Worm (Caenorhabditis elegans) whole organism, L1 larva: Measurements from ENCODE around the gene pqn-70.

ENCODE experiments used
- ama-1 ChIP-seq: fragments of 150-350 bp; optimal IDR thresholded peaks from 2 replicates; lab custom pipeline; 2014
- mdl-1 ChIP-seq, 2 experiments: fragments of 150-350 bp; optimal IDR thresholded peaks; 2 replicates each; lab custom pipeline; 2014 to 2017; ENCODE audit warnings: missing biosample characterization in 2 of 2, missing genetic modification characterization in 2 of 2, inconsistent platforms in 1 of 2
- skn-1 ChIP-seq: fragments of 150-350 bp; optimal IDR thresholded peaks from 2 replicates; lab custom pipeline; 2014; ENCODE audit warnings: missing biosample characterization, missing genetic modification characterization
- unc-86 ChIP-seq: sonication (generic microtip); optimal IDR thresholded peaks from 2 replicates; lab custom pipeline; 2016; ENCODE audit warnings: missing genetic modification characterization, missing compliant biosample characterization
- xbp-1 ChIP-seq: sonication (generic microtip); optimal IDR thresholded peaks from 2 replicates; lab custom pipeline; 2016; ENCODE audit warnings: missing genetic modification characterization, missing compliant biosample characterization

DNA sequence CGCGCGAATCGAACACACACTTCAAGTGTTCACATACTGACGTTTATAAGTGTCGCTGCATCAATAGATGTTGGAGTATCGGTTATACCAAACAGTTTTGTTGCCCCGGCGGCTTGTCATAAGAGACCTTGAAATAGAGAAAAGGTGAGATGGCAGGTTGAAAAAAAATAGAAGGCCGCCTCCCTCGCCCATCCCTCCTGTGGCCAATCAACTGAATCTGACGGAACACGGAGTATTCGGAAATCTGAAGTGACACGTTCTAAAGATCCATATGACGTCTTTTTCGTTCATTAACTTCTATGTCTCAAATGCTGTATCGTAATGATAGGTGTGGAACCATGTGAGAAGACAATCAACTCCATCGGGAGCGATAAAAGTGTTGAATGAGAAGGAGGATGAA is 29.0 kb downstream of the pqn-70 start:
- TF ChIP-seq ama-1 (lab: Kevin White, UChicago) = no peak
- TF ChIP-seq skn-1 (tag; lab: Kevin White, UChicago) = no peak
- TF ChIP-seq xbp-1 (tag; lab: Kevin White, UChicago) = no peak
- TF ChIP-seq unc-86 = no peak
- no peak for TF ChIP-seq mdl-1 (tag; optimal IDR thresholded peaks at IDR 0.05; lab: Kevin White, UChicago)
